Fruit fly (Drosophila melanogaster) Kc167 (cell line): ENCODE data around the gene CG31704.

Source experiments
- Myc ChIP-seq: fragments of >200 bp; optimal IDR thresholded peaks from 2 replicates; lab custom pipeline; 2017; ENCODE audit warnings: missing external identifiers
- Sin3A ChIP-seq: fragments of >200 bp; optimal IDR thresholded peaks from 2 replicates; lab custom pipeline; 2018; ENCODE audit warnings: missing external identifiers
- h ChIP-seq: fragments of >200 bp; optimal IDR thresholded peaks from 3 replicates; lab custom pipeline; 2018; ENCODE audit warnings: missing external identifiers
- insv ChIP-seq: fragments of >200 bp; optimal IDR thresholded peaks from 3 replicates; lab custom pipeline; 2018; ENCODE audit warnings: missing external identifiers
- psq ChIP-seq: fragments of >200 bp; optimal IDR thresholded peaks from 2 replicates; lab custom pipeline; 2017; ENCODE audit warnings: missing external identifiers
- ttk ChIP-seq: sonication (Bioruptor generic); optimal IDR thresholded peaks from 2 replicates; lab custom pipeline; 2017; ENCODE audit warnings: missing external identifiers

Gene CG31704

dm6 chr2L:11842291-11843187 is 2.0 kb downstream of the CG31704 start, which contains the start of the genes CG44008, CG14933, CG46426 and CG42486:
CG44008 (minus strand) TSS chr2L:11842445.
CG14933 (plus strand) TSS chr2L:11842828.
CG46426 (plus strand) TSS chr2L:11842828.
CG42486 (plus strand) TSS chr2L:11843137.
- no peak for TF ChIP-seq h (lab: Kevin White, UChicago)
- TF ChIP-seq ttk (lab: Kevin White, UChicago) = no peak
- no peak for TF ChIP-seq Myc (lab: Kevin White, UChicago)
- no peak for TF ChIP-seq insv
- no peak for TF ChIP-seq Sin3A (lab: Kevin White, UChicago)
- TF ChIP-seq psq (lab: Kevin White, UChicago) = no peak

- no peak for TF ChIP-seq ttk (lab: Kevin White, UChicago)
- no peak for TF ChIP-seq h (lab: Kevin White, UChicago)
- no peak for TF ChIP-seq Myc (lab: Kevin White, UChicago)
- TF ChIP-seq psq (lab: Kevin White, UChicago) = no peak
- no peak for TF ChIP-seq insv
- no peak for TF ChIP-seq Sin3A (lab: Kevin White, UChicago)
Measured at dm6 chr2L:11844278-11844677, 3.8 kb downstream of the CG31704 start.

dm6 chr2L:11845159-11845788 is 4.8 kb downstream of the CG31704 start:
- no peak for TF ChIP-seq ttk (lab: Kevin White, UChicago)
- TF ChIP-seq psq (lab: Kevin White, UChicago) = no peak
- TF ChIP-seq Myc (lab: Kevin White, UChicago) = no peak
- no peak for TF ChIP-seq h (lab: Kevin White, UChicago)
- no peak for TF ChIP-seq insv
- TF ChIP-seq Sin3A (lab: Kevin White, UChicago) = no peak

dm6 chr2L:11846926-11847325 is 6.4 kb downstream of the CG31704 start, which contains the start of gene Mal-B1:
Mal-B1 (plus strand) TSS chr2L:11847226.
- no peak for TF ChIP-seq ttk (lab: Kevin White, UChicago)
- TF ChIP-seq Myc (lab: Kevin White, UChicago) = no peak
- no peak for TF ChIP-seq psq (lab: Kevin White, UChicago)
- no peak for TF ChIP-seq insv
- no peak for TF ChIP-seq h (lab: Kevin White, UChicago)
- no peak for TF ChIP-seq Sin3A (lab: Kevin White, UChicago)

- TF ChIP-seq h (lab: Kevin White, UChicago) = no peak
- no peak for TF ChIP-seq Sin3A (lab: Kevin White, UChicago)
- no peak for TF ChIP-seq Myc (lab: Kevin White, UChicago)
- TF ChIP-seq insv = no peak
- TF ChIP-seq psq (lab: Kevin White, UChicago) = no peak
- no peak for TF ChIP-seq ttk (lab: Kevin White, UChicago)
Measured at dm6 chr2L:11849658-11850057, 9.2 kb downstream of the CG31704 start, which contains the start of gene Mal-B2. Mal-B2 (plus strand) TSS chr2L:11849958.

dm6 chr2L:11853130-11853529 is 12.6 kb downstream of the CG31704 start, which contains the start of gene CG42751:
CG42751 (plus strand) TSS chr2L:11853430.
- TF ChIP-seq psq (lab: Kevin White, UChicago) (no peak), insv (no peak), Sin3A (lab: Kevin White, UChicago) (no peak), Myc (lab: Kevin White, UChicago) (no peak), ttk (lab: Kevin White, UChicago) (no peak), h (lab: Kevin White, UChicago) (no peak)

dm6 chr2L:11870867-11871452 is 30.5 kb downstream of the CG31704 start:
- TF ChIP-seq psq (lab: Kevin White, UChicago) (no peak), Sin3A (lab: Kevin White, UChicago) (no peak), insv (no peak), ttk (lab: Kevin White, UChicago) (no peak), Myc (lab: Kevin White, UChicago) (no peak), h (lab: Kevin White, UChicago) (no peak)

dm6 chr2L:11874232-11874765 is 33.8 kb downstream of the CG31704 start:
- no peak for TF ChIP-seq psq (lab: Kevin White, UChicago)
- TF ChIP-seq Myc (lab: Kevin White, UChicago) = no peak

- TF ChIP-seq h (lab: Kevin White, UChicago) = no peak
- TF ChIP-seq Sin3A (lab: Kevin White, UChicago) = no peak
- no peak for TF ChIP-seq psq (lab: Kevin White, UChicago)
- no peak for TF ChIP-seq Myc (lab: Kevin White, UChicago)
- no peak for TF ChIP-seq ttk (lab: Kevin White, UChicago)
- no peak for TF ChIP-seq insv
Measured at dm6 chr2L:11874890-11875289, 34.4 kb downstream of the CG31704 start.

dm6 chr2L:11878812-11879328 is 38.4 kb downstream of the CG31704 start:
- TF ChIP-seq Sin3A (lab: Kevin White, UChicago) (no peak), psq (lab: Kevin White, UChicago) (no peak), h (lab: Kevin White, UChicago) (no peak), insv (no peak), Myc (lab: Kevin White, UChicago) (no peak)
